Fruit fly (Drosophila melanogaster): ENCODE results near the gene CG13937.

Gene CG13937

DNA sequence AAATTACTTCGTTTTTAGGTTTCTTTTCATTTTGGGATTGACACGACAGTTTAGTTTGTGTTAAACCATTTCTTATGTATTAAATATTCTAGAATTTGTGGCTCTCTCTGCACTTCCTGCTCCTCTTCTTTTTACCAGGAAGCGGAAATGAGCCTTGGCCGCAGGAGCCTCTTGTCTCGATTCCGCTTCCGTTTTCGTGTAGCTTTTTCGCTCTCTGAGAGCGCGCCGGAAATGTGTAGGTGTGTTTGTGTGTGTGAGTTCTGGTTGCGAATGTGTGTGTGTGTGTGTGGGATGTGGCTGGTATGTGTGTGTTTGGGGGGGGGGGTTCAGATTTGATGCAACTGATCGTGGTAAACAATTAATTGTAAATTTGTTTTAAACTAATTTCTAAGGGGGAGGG lies 23.3 kb downstream of the CG13937 start (continued):
- TF ChIP-seq D19A (tag; optimal IDR thresholded peaks at IDR 0.05) (no peak), cg (GFP tag; optimal IDR thresholded peaks at IDR 0.05) (peak; percentile 82), Ada2b (GFP tag; IDR thresholded peaks at IDR 0.05) (no peak), CG17385 (GFP tag; optimal IDR thresholded peaks at IDR 0.05) (peak; percentile 15), CG8089 (GFP tag; optimal IDR thresholded peaks at IDR 0.05) (no peak), CG3407 (GFP tag; optimal IDR thresholded peaks at IDR 0.05) (no peak), CG4282 (GFP tag; optimal IDR thresholded peaks at IDR 0.05) (no peak), CG5245 (GFP tag; optimal IDR thresholded peaks at IDR 0.05) (peak; percentile 5), Oaz (GFP tag; IDR thresholded peaks at IDR 0.05) (no peak), CG33213 (GFP tag; optimal IDR thresholded peaks at IDR 0.05) (no peak), Max (GFP tag; optimal IDR thresholded peaks at IDR 0.05) (no peak), CG13296 (GFP tag; optimal IDR thresholded peaks at IDR 0.05) (peak; percentile 36), schlank (tag; optimal IDR thresholded peaks at IDR 0.05) (no peak), CG6254 (GFP tag; optimal IDR thresholded peaks at IDR 0.05) (peak; percentile 31), CG7271 (tag; optimal IDR thresholded peaks at IDR 0.05) (peak; percentile 76), emc (GFP tag; optimal IDR thresholded peaks at IDR 0.05) (no peak), trem (tag; optimal IDR thresholded peaks at IDR 0.05) (no peak), Lhr (GFP tag; optimal IDR thresholded peaks at IDR 0.05) (no peak), CTCF (GFP tag; optimal IDR thresholded peaks at IDR 0.05) (no peak), CG4730 (GFP tag; IDR thresholded peaks at IDR 0.05) (no peak), Eip74EF (GFP tag; optimal IDR thresholded peaks at IDR 0.05) (peak in 1 of 2 experiments; percentile 21), CG9932 (GFP tag; IDR thresholded peaks at IDR 0.05) (no peak), sob (GFP tag; IDR thresholded peaks at IDR 0.05) (no peak; the same call in 1 of the 2 replicates), CG34224 (GFP tag; IDR thresholded peaks at IDR 0.05; ENCODE audit: partially characterized antibody) (no peak), sens-2 (GFP tag; IDR thresholded peaks at IDR 0.05) (no peak), CG2678 (tag; optimal IDR thresholded peaks at IDR 0.05) (peak; percentile 2), CG34376 (GFP tag; optimal IDR thresholded peaks at IDR 0.05) (peak; percentile 22), CG2199 (GFP tag; IDR thresholded peaks at IDR 0.05) (no peak), gem (tag; optimal IDR thresholded peaks at IDR 0.05) (no peak), CG17568 (GFP tag; optimal IDR thresholded peaks at IDR 0.05) (no peak), sna (GFP tag; IDR thresholded peaks at IDR 0.05; ENCODE audit: partially characterized antibody) (no peak), gsb-n (tag; optimal IDR thresholded peaks at IDR 0.05) (no peak), Hmr (GFP tag; optimal IDR thresholded peaks at IDR 0.05) (no peak), z (GFP tag; IDR thresholded peaks at IDR 0.05) (0 out of 3 replicates have a peak, but pooled peaks have one; percentile 16), MESR4 (GFP tag; optimal IDR thresholded peaks at IDR 0.05) (no peak), MTF-1 (GFP tag; optimal IDR thresholded peaks at IDR 0.05; ENCODE audit: borderline replicate concordance) (peak; percentile 0), kay (GFP tag; optimal IDR thresholded peaks at IDR 0.05) (no peak), Meics (GFP tag; optimal IDR thresholded peaks at IDR 0.05) (peak; percentile 17), CkIIα-i1 (GFP tag; IDR thresholded peaks at IDR 0.05) (no peak), amos (GFP tag; IDR thresholded peaks at IDR 0.05; ENCODE audit: partially characterized antibody) (no peak), CG8924 (tag; optimal IDR thresholded peaks at IDR 0.05) (no peak), CG10209 (GFP tag; optimal IDR thresholded peaks at IDR 0.05) (no peak), oc (tag; optimal IDR thresholded peaks at IDR 0.05) (no peak), CG10654 (GFP tag; optimal IDR thresholded peaks at IDR 0.05) (no peak), pnt (GFP tag; optimal IDR thresholded peaks at IDR 0.05) (no peak), eve (GFP tag; optimal IDR thresholded peaks at IDR 0.05) (no peak), CG6791 (GFP tag; IDR thresholded peaks at IDR 0.05; ENCODE audit: partially characterized antibody) (no peak), Sry-β (GFP tag; optimal IDR thresholded peaks at IDR 0.05) (no peak), cad (GFP tag; optimal IDR thresholded peaks at IDR 0.05) (no peak), CG6272 (GFP tag; IDR thresholded peaks at IDR 0.05) (no peak), cato (GFP tag; optimal IDR thresholded peaks at IDR 0.05; ENCODE audit: borderline replicate concordance) (no peak)

Data from whole organism, embryonic.